Fruit fly (Drosophila melanogaster) whole organism, embryonic: Measurements from ENCODE around the gene Blm.

Experiments
- ATbp ChIP-seq: fragments of 200-800 bp; sonication (Bioruptor generic); optimal IDR thresholded peaks from 2 replicates; lab custom pipeline; 2017; ENCODE audit warnings: missing biosample characterization, mild to moderate bottlenecking, missing genetic modification characterization, missing genetic modification reagents
- Atf-2 ChIP-seq: fragments of 200-800 bp; sonication (Bioruptor generic); optimal IDR thresholded peaks from 2 replicates; lab custom pipeline; 2016; ENCODE audit warnings: missing biosample characterization, missing genetic modification characterization
- B-H2 ChIP-seq: fragments of 200-800 bp; sonication (Bioruptor generic); optimal IDR thresholded peaks from 2 replicates; lab custom pipeline; 2018; ENCODE audit warnings: missing biosample characterization, mild to moderate bottlenecking, missing genetic modification characterization
- CG10267 ChIP-seq: fragments of 200-800 bp; sonication (Bioruptor generic); optimal IDR thresholded peaks from 2 replicates; lab custom pipeline; 2018; ENCODE audit warnings: missing biosample characterization, mild to moderate bottlenecking, missing genetic modification characterization, moderate library complexity
- CG10431 ChIP-seq: fragments of 200-800 bp; sonication (Bioruptor generic); optimal IDR thresholded peaks from 3 replicates; lab custom pipeline; 2018; ENCODE audit warnings: missing biosample characterization, mild to moderate bottlenecking, missing genetic modification characterization
- CG10979 ChIP-seq: fragments of 200-800 bp; sonication (Bioruptor generic); optimal IDR thresholded peaks from 2 replicates; lab custom pipeline; 2018; ENCODE audit warnings: missing biosample characterization, mild to moderate bottlenecking, missing genetic modification characterization, moderate library complexity
- CG11085 ChIP-seq: fragments of 200-800 bp; sonication (Bioruptor generic); IDR thresholded peaks from 2 replicates; pipeline ENCODE4 v1.3.6; 2022; ENCODE audit warnings: missing biosample characterization, missing genetic modification characterization
- CG11247 ChIP-seq: fragments of 200-800 bp; sonication (Bioruptor generic); IDR thresholded peaks from 2 replicates; pipeline ENCODE4 v1.3.6; 2022; ENCODE audit warnings: missing biosample characterization, missing genetic modification characterization
- CG11560 ChIP-seq: fragments of 200-800 bp; sonication (Bioruptor generic); IDR thresholded peaks from 3 replicates; pipeline ENCODE4 v1.3.6; 2022; ENCODE audit warnings: missing biosample characterization, missing genetic modification characterization
- CG13296 ChIP-seq: fragments of 200-800 bp; sonication (Bioruptor generic); optimal IDR thresholded peaks from 3 replicates; lab custom pipeline; 2018; ENCODE audit warnings: missing biosample characterization, mild to moderate bottlenecking, missing genetic modification characterization
- CG14441 ChIP-seq: fragments of 200-800 bp; sonication (Bioruptor generic); IDR thresholded peaks from 2 replicates; pipeline ENCODE4 v1.3.6; 2022; ENCODE audit warnings: missing biosample characterization, missing genetic modification characterization
- CG15601 ChIP-seq: fragments of 200-800 bp; sonication (Bioruptor generic); optimal IDR thresholded peaks from 3 replicates; lab custom pipeline; 2019; ENCODE audit warnings: missing biosample characterization, mild to moderate bottlenecking, missing genetic modification characterization, moderate library complexity
- CG15696 ChIP-seq: fragments of 200-800 bp; sonication (Bioruptor generic); optimal IDR thresholded peaks from 2 replicates; lab custom pipeline; 2019; ENCODE audit warnings: missing biosample characterization, mild to moderate bottlenecking, missing genetic modification characterization, moderate library complexity
- CG1603 ChIP-seq: fragments of 200-800 bp; sonication (Bioruptor generic); optimal IDR thresholded peaks from 2 replicates; lab custom pipeline; 2019; ENCODE audit warnings: missing biosample characterization, mild to moderate bottlenecking, missing genetic modification characterization, moderate library complexity
- CG18764 ChIP-seq: fragments of 200-800 bp; sonication (Bioruptor generic); optimal IDR thresholded peaks from 3 replicates; lab custom pipeline; 2016; ENCODE audit warnings: missing biosample characterization, missing genetic modification characterization
- CG2116 ChIP-seq: fragments of 200-800 bp; sonication (Bioruptor generic); optimal IDR thresholded peaks from 3 replicates; lab custom pipeline; 2018; ENCODE audit warnings: missing biosample characterization, mild to moderate bottlenecking, missing genetic modification characterization
- CG2199 ChIP-seq: fragments of 200-800 bp; sonication (Bioruptor generic); IDR thresholded peaks from 3 replicates; pipeline ENCODE4 v1.3.6; 2022; ENCODE audit warnings: missing biosample characterization, missing genetic modification characterization
- CG30431 ChIP-seq: fragments of 200-800 bp; sonication (Bioruptor generic); optimal IDR thresholded peaks from 2 replicates; lab custom pipeline; 2017; ENCODE audit warnings: missing biosample characterization, missing genetic modification characterization
- CG34224 ChIP-seq: fragments of 200-800 bp; sonication (Bioruptor generic); IDR thresholded peaks from 3 replicates; pipeline ENCODE4 v1.3.6; 2022; ENCODE audit warnings: missing biosample characterization, missing genetic modification characterization; ENCODE audit not compliant: partially characterized antibody
- CG4282 ChIP-seq: fragments of 200-800 bp; sonication (Bioruptor generic); optimal IDR thresholded peaks from 2 replicates; lab custom pipeline; 2016; ENCODE audit warnings: missing biosample characterization, missing genetic modification characterization
- CG4424 ChIP-seq: fragments of 200-800 bp; sonication (Bioruptor generic); optimal IDR thresholded peaks from 3 replicates; lab custom pipeline; 2016; ENCODE audit warnings: missing biosample characterization, missing genetic modification characterization
- CG5953 ChIP-seq: fragments of 200-800 bp; sonication (Bioruptor generic); IDR thresholded peaks from 2 replicates; pipeline ENCODE4 v1.3.6; 2022; ENCODE audit warnings: missing biosample characterization, missing genetic modification characterization
- CG6254 ChIP-seq: fragments of 200-800 bp; sonication (Bioruptor generic); optimal IDR thresholded peaks from 3 replicates; lab custom pipeline; 2017; ENCODE audit warnings: mild to moderate bottlenecking, missing biosample characterization, missing genetic modification reagents, missing genetic modification characterization
- CG6272 ChIP-seq: fragments of 200-800 bp; sonication (Bioruptor generic); IDR thresholded peaks from 2 replicates; pipeline ENCODE4 v1.3.6; 2022; ENCODE audit warnings: missing biosample characterization, missing genetic modification characterization
- CG8944 ChIP-seq: fragments of 200-800 bp; sonication (Bioruptor generic); optimal IDR thresholded peaks from 3 replicates; lab custom pipeline; 2016; ENCODE audit warnings: missing biosample characterization, missing genetic modification characterization
- D19A ChIP-seq: fragments of 200-800 bp; optimal IDR thresholded peaks from 3 replicates; lab custom pipeline; 2019; ENCODE audit warnings: missing biosample characterization, mild to moderate bottlenecking, missing genetic modification characterization, moderate library complexity
- Dek ChIP-seq: fragments of 200-800 bp; sonication (Bioruptor generic); optimal IDR thresholded peaks from 3 replicates; lab custom pipeline; 2019; ENCODE audit warnings: missing biosample characterization, mild to moderate bottlenecking, missing genetic modification characterization, moderate library complexity
- Doc3 ChIP-seq: fragments of 200-800 bp; sonication (Bioruptor generic); IDR thresholded peaks from 3 replicates; pipeline ENCODE4 v1.3.6; 2022; ENCODE audit warnings: missing biosample characterization, missing genetic modification characterization; ENCODE audit not compliant: partially characterized antibody
- E2f1 ChIP-seq: fragments of 200-800 bp; sonication (Bioruptor generic); IDR thresholded peaks from 2 replicates; pipeline ENCODE4 v1.3.6; 2022; ENCODE audit warnings: missing biosample characterization, missing genetic modification characterization
- HLH4C ChIP-seq: fragments of 200-800 bp; sonication (Bioruptor generic); IDR thresholded peaks from 3 replicates; pipeline ENCODE4 v1.3.6; 2022; ENCODE audit warnings: missing biosample characterization, missing genetic modification characterization; ENCODE audit not compliant: partially characterized antibody
- Mad ChIP-seq: fragments of 200-800 bp; sonication (Bioruptor generic); optimal IDR thresholded peaks from 2 replicates; lab custom pipeline; 2016; ENCODE audit warnings: missing biosample characterization, missing genetic modification characterization
- Meics ChIP-seq: fragments of 200-800 bp; sonication (Bioruptor generic); optimal IDR thresholded peaks from 2 replicates; lab custom pipeline; 2017; ENCODE audit warnings: missing biosample characterization, mild to moderate bottlenecking, missing genetic modification characterization
- Rfx ChIP-seq: fragments of 200-800 bp; sonication (Bioruptor generic); IDR thresholded peaks from 2 replicates; pipeline ENCODE4 v1.3.6; 2022; ENCODE audit warnings: missing biosample characterization, missing genetic modification characterization
- Tbp ChIP-seq: fragments of >200 bp; optimal IDR thresholded peaks from 2 replicates; lab custom pipeline; 2018; ENCODE audit warnings: missing biosample characterization, missing genetic modification characterization
- al ChIP-seq: fragments of 200-800 bp; sonication (Bioruptor generic); IDR thresholded peaks from 2 replicates; pipeline ENCODE4 v1.3.6; 2022; ENCODE audit warnings: missing biosample characterization, missing genetic modification characterization
- aop ChIP-seq: fragments of 200-800 bp; sonication (Bioruptor generic); IDR thresholded peaks from 2 replicates; pipeline ENCODE4 v1.3.6; 2022; ENCODE audit warnings: missing biosample characterization, missing genetic modification characterization
- br ChIP-seq: fragments of >200 bp; optimal IDR thresholded peaks from 2 replicates; lab custom pipeline; 2017
- bsh ChIP-seq, 2 experiments: fragments of 200-800 bp; sonication (Bioruptor generic); optimal IDR thresholded peaks; 2 replicates each; lab custom pipeline; 2017 to 2018; ENCODE audit warnings: mild to moderate bottlenecking in 2 of 2, missing biosample characterization in 2 of 2, missing genetic modification characterization in 2 of 2, moderate library complexity in 1 of 2
- chm ChIP-seq: fragments of 200-800 bp; sonication (Bioruptor generic); IDR thresholded peaks from 2 replicates; pipeline ENCODE4 v1.3.6; 2022; ENCODE audit warnings: missing biosample characterization, missing genetic modification characterization
- da ChIP-seq: fragments of 200-800 bp; sonication (Bioruptor generic); optimal IDR thresholded peaks from 2 replicates; lab custom pipeline; 2016; ENCODE audit warnings: missing biosample characterization, missing genetic modification characterization
- fd96Cb ChIP-seq: fragments of 200-800 bp; sonication (Bioruptor generic); optimal IDR thresholded peaks from 2 replicates; lab custom pipeline; 2018; ENCODE audit warnings: missing biosample characterization, mild to moderate bottlenecking, missing genetic modification characterization, moderate library complexity
- grau ChIP-seq: fragments of 200-800 bp; optimal IDR thresholded peaks from 3 replicates; lab custom pipeline; 2019; ENCODE audit warnings: missing biosample characterization, mild to moderate bottlenecking, missing genetic modification characterization, moderate library complexity
- hbn ChIP-seq: fragments of 200-800 bp; sonication (Bioruptor generic); IDR thresholded peaks from 2 replicates; pipeline ENCODE4 v1.3.6; 2022; ENCODE audit warnings: missing biosample characterization, missing genetic modification characterization; ENCODE audit not compliant: partially characterized antibody
- insv ChIP-seq, 2 experiments: fragments of 200-800 bp; sonication (Bioruptor generic); optimal IDR thresholded peaks; 3 replicates each; lab custom pipeline; 2016 to 2018; ENCODE audit warnings: missing biosample characterization in 2 of 2, missing genetic modification characterization in 2 of 2
- lbe ChIP-seq: fragments of 200-800 bp; sonication (Bioruptor generic); optimal IDR thresholded peaks from 2 replicates; lab custom pipeline; 2016; ENCODE audit warnings: missing biosample characterization, mild to moderate bottlenecking, missing genetic modification characterization
- maf-S ChIP-seq: fragments of 200-800 bp; sonication (Bioruptor generic); optimal IDR thresholded peaks from 2 replicates; lab custom pipeline; 2016; ENCODE audit warnings: missing biosample characterization, missing genetic modification characterization
- seq ChIP-seq: fragments of 200-800 bp; sonication (Bioruptor generic); IDR thresholded peaks from 2 replicates; pipeline ENCODE4 v1.3.6; 2022; ENCODE audit warnings: missing biosample characterization, missing genetic modification characterization
- slou ChIP-seq: fragments of 200-800 bp; sonication (Bioruptor generic); optimal IDR thresholded peaks from 3 replicates; lab custom pipeline; 2016; ENCODE audit warnings: missing biosample characterization, missing genetic modification characterization
- ssp ChIP-seq: fragments of 200-800 bp; sonication (Bioruptor generic); IDR thresholded peaks from 2 replicates; pipeline ENCODE4 v1.3.6; 2022; ENCODE audit warnings: missing biosample characterization, missing genetic modification characterization
- tgo ChIP-seq: fragments of 200-800 bp; sonication (Bioruptor generic); IDR thresholded peaks from 3 replicates; pipeline ENCODE4 v1.3.6; 2022; ENCODE audit warnings: missing biosample characterization, missing genetic modification characterization
- tin ChIP-seq: fragments of 200-800 bp; sonication (Bioruptor generic); optimal IDR thresholded peaks from 3 replicates; lab custom pipeline; 2016; ENCODE audit warnings: missing biosample characterization, missing genetic modification characterization

Blm gene

dm6 chr3R:11773999-11774397 lies 32.4 kb upstream of the Blm start (continued):
- TF ChIP-seq lbe (GFP tag; lab: Kevin White, UChicago) (no peak), Doc3 (GFP tag; lab: Robert Waterston, UW) (no peak), HLH4C (no peak), CG2199 (GFP tag; lab: Robert Waterston, UW) (no peak), CG6272 (GFP tag; lab: Robert Waterston, UW) (no peak), da (GFP tag; lab: Kevin White, UChicago) (no peak), Meics (GFP tag; lab: Kevin White, UChicago) (peak; percentile 81), CG11085 (GFP tag; lab: Robert Waterston, UW) (no peak), CG5953 (GFP tag; lab: Robert Waterston, UW) (no peak; the same call in 1 of the 2 replicates), Atf-2 (GFP tag; lab: Kevin White, UChicago) (peak; percentile 22), tgo (GFP tag; lab: Robert Waterston, UW) (peak; percentile 62), CG18764 (GFP tag; lab: Kevin White, UChicago) (peak; percentile 5), hbn (no peak), CG11560 (tag; lab: Robert Waterston, UW) (no peak), slou (GFP tag; lab: Kevin White, UChicago) (peak; percentile 7), grau (peak; percentile 86), Tbp (no peak), Dek (peak; percentile 75), CG6254 (GFP tag; lab: Kevin White, UChicago) (peak; percentile 37), Rfx (peak; percentile 33; the same call in 1 of the 2 replicates), CG10431 (peak; percentile 43), CG2116 (no peak), D19A (tag; lab: Kevin White, UChicago) (peak; percentile 80), Mad (GFP tag; lab: Kevin White, UChicago) (no peak), CG10979 (tag; lab: Kevin White, UChicago) (peak; percentile 86), B-H2 (peak; percentile 61), CG11247 (GFP tag; lab: Robert Waterston, UW) (no peak), CG34224 (GFP tag; lab: Robert Waterston, UW) (no peak), CG4424 (GFP tag; lab: Kevin White, UChicago) (peak; percentile 66), CG15696 (tag; lab: Kevin White, UChicago) (peak; percentile 85), insv (GFP tag; optimal IDR thresholded peaks at IDR 0.05; lab: Kevin White, UChicago) (peak in 1 of 2 experiments; percentile 26), br (lab: Kevin White, UChicago) (no peak), CG1603 (tag; lab: Kevin White, UChicago) (no peak), CG15601 (tag; lab: Kevin White, UChicago) (peak; percentile 75), CG4282 (GFP tag; lab: Kevin White, UChicago) (no peak), CG8944 (peak; percentile 1), fd96Cb (tag; lab: Kevin White, UChicago) (peak; percentile 78), E2f1 (peak; percentile 49), aop (GFP tag; lab: Robert Waterston, UW) (no peak), CG13296 (GFP tag; lab: Kevin White, UChicago) (peak; percentile 78), maf-S (GFP tag; lab: Kevin White, UChicago) (no peak), CG30431 (GFP tag; lab: Kevin White, UChicago) (no peak), tin (peak; percentile 59), ssp (peak; percentile 11; the same call in 1 of the 2 replicates), CG10267 (peak; percentile 81), al (GFP tag; lab: Robert Waterston, UW) (no peak; the same call in 1 of the 2 replicates), bsh (GFP tag; optimal IDR thresholded peaks at IDR 0.05; lab: Kevin White, UChicago) (peak in 1 of 2 experiments; percentile 83), CG14441 (GFP tag; lab: Robert Waterston, UW) (0 out of 2 replicates have a peak, but pooled peaks have one; percentile 15), ATbp (GFP tag; lab: Kevin White, UChicago) (peak; percentile 41), chm (no peak), seq (GFP tag; lab: Robert Waterston, UW) (no peak)
